Worm (Caenorhabditis elegans): Measurements from ENCODE around the gene msrp-5.
"Not testable (repeated sequence)": the region's sequence is repeated elsewhere in the genome, so short reads cannot be mapped to it uniquely, and the experiment has no call there.

- TF ChIP-seq ztf-11, nhr-76, lsy-2, nhr-28, lin-13 (tag; optimal IDR thresholded peaks at IDR 0.05): not testable (repeated sequence)
Measured at ce11 chrII:2619148-2619547, 2.4 kb downstream of the msrp-5 start, which contains the start of gene msrp-6.

Data from whole organism, mixed stage, embryonic.